Worm (Caenorhabditis elegans) whole organism, late embryonic: ENCODE measurements around the gene dyf-4.

Experiments
- F13H6.1 ChIP-seq: sonication (generic microtip); optimal IDR thresholded peaks from 2 replicates; lab custom pipeline; 2016; ENCODE audit warnings: missing genetic modification characterization, missing compliant biosample characterization
- K02D7.2 ChIP-seq: sonication (generic microtip); optimal IDR thresholded peaks from 2 replicates; lab custom pipeline; 2017; ENCODE audit warnings: mild to moderate bottlenecking, missing genetic modification characterization, missing compliant biosample characterization
- Y22D7AL.16 ChIP-seq: sonication (generic microtip); optimal IDR thresholded peaks from 2 replicates; lab custom pipeline; 2016; ENCODE audit warnings: missing genetic modification characterization, missing compliant biosample characterization
- ama-1 ChIP-seq: fragments of 150-350 bp; optimal IDR thresholded peaks from 2 replicates; lab custom pipeline; 2014
- ceh-18 ChIP-seq: sonication (generic microtip); optimal IDR thresholded peaks from 2 replicates; lab custom pipeline; 2016; ENCODE audit warnings: missing genetic modification characterization, missing compliant biosample characterization
- ceh-2 ChIP-seq: sonication (generic microtip); optimal IDR thresholded peaks from 2 replicates; lab custom pipeline; 2016; ENCODE audit warnings: missing genotype, missing genetic modification characterization, missing compliant biosample characterization
- ceh-22 ChIP-seq: sonication (generic microtip); optimal IDR thresholded peaks from 2 replicates; lab custom pipeline; 2017; ENCODE audit warnings: missing biosample characterization, missing genetic modification characterization
- ceh-31 ChIP-seq: sonication (generic microtip); optimal IDR thresholded peaks from 2 replicates; lab custom pipeline; 2016; ENCODE audit warnings: missing genetic modification characterization, missing compliant biosample characterization
- ceh-34 ChIP-seq: sonication (generic microtip); optimal IDR thresholded peaks from 2 replicates; lab custom pipeline; 2016; ENCODE audit warnings: mild to moderate bottlenecking, missing genetic modification characterization, missing compliant biosample characterization
- ceh-45 ChIP-seq: fragments of 200-800 bp; sonication (Bioruptor generic); IDR thresholded peaks from 2 replicates; pipeline ENCODE4 v1.3.6; 2022; ENCODE audit warnings: missing genetic modification reagents, missing genetic modification characterization, missing compliant biosample characterization
- ceh-6 ChIP-seq: fragments of 200-800 bp; sonication (Bioruptor generic); optimal IDR thresholded peaks from 2 replicates; lab custom pipeline; 2018; ENCODE audit warnings: mild to moderate bottlenecking, missing genetic modification characterization, missing compliant biosample characterization
- dmd-4 ChIP-seq: sonication (generic microtip); optimal IDR thresholded peaks from 2 replicates; lab custom pipeline; 2016; ENCODE audit warnings: borderline replicate concordance, missing genetic modification characterization, missing compliant biosample characterization
- elt-2 ChIP-seq: sonication (generic microtip); optimal IDR thresholded peaks from 2 replicates; lab custom pipeline; 2016; ENCODE audit warnings: missing genetic modification reagents, missing genetic modification characterization, missing compliant biosample characterization
- elt-4 ChIP-seq: sonication (generic microtip); optimal IDR thresholded peaks from 2 replicates; lab custom pipeline; 2016; ENCODE audit warnings: missing genetic modification characterization, missing compliant biosample characterization
- ets-4 ChIP-seq: sonication (generic microtip); optimal IDR thresholded peaks from 2 replicates; lab custom pipeline; 2016; ENCODE audit warnings: missing genetic modification characterization, missing compliant biosample characterization
- eyg-1 ChIP-seq: sonication (generic microtip); optimal IDR thresholded peaks from 2 replicates; lab custom pipeline; 2016; ENCODE audit warnings: missing genotype, missing genetic modification characterization, missing compliant biosample characterization
- fax-1 ChIP-seq: sonication (generic microtip); optimal IDR thresholded peaks from 2 replicates; lab custom pipeline; 2016; ENCODE audit warnings: missing genotype, missing genetic modification characterization, missing compliant biosample characterization
- fkh-10 ChIP-seq: fragments of 150-350 bp; optimal IDR thresholded peaks from 2 replicates; lab custom pipeline; 2014; ENCODE audit warnings: missing biosample characterization, missing genetic modification reagents, missing genetic modification characterization
- hlh-30 ChIP-seq: sonication (generic microtip); optimal IDR thresholded peaks from 2 replicates; lab custom pipeline; 2017; ENCODE audit warnings: antibody characterized with exemption, missing genetic modification characterization, missing compliant biosample characterization; ENCODE audit not compliant: insufficient read depth
- hlh-6 ChIP-seq: sonication (generic microtip); optimal IDR thresholded peaks from 2 replicates; lab custom pipeline; 2016; ENCODE audit warnings: missing genotype, missing genetic modification characterization, missing compliant biosample characterization
- hlh-8 ChIP-seq: sonication (generic microtip); optimal IDR thresholded peaks from 2 replicates; lab custom pipeline; 2016; ENCODE audit warnings: missing genotype, missing genetic modification characterization, missing compliant biosample characterization
- lim-6 ChIP-seq: sonication (generic microtip); optimal IDR thresholded peaks from 2 replicates; lab custom pipeline; 2016; ENCODE audit warnings: missing genetic modification characterization, missing compliant biosample characterization
- lin-11 ChIP-seq: fragments of 200-800 bp; sonication (Bioruptor generic); optimal IDR thresholded peaks from 2 replicates; lab custom pipeline; 2018; ENCODE audit warnings: mild to moderate bottlenecking, missing genetic modification characterization, missing compliant biosample characterization
- madf-2 ChIP-seq: sonication (generic microtip); optimal IDR thresholded peaks from 2 replicates; lab custom pipeline; 2017; ENCODE audit warnings: missing genetic modification characterization, missing compliant biosample characterization
- npax-4 ChIP-seq: sonication (generic microtip); optimal IDR thresholded peaks from 2 replicates; lab custom pipeline; 2016; ENCODE audit warnings: missing genetic modification characterization, missing compliant biosample characterization
- pax-1 ChIP-seq: fragments of 150-350 bp; optimal IDR thresholded peaks from 2 replicates; lab custom pipeline; 2014; ENCODE audit warnings: missing biosample characterization, missing genetic modification characterization
- pqm-1 ChIP-seq: sonication (generic microtip); optimal IDR thresholded peaks from 2 replicates; lab custom pipeline; 2016; ENCODE audit warnings: missing genetic modification characterization, missing compliant biosample characterization
- ref-2 ChIP-seq: sonication (generic microtip); optimal IDR thresholded peaks from 2 replicates; lab custom pipeline; 2016; ENCODE audit warnings: missing genetic modification characterization, missing compliant biosample characterization
- sdc-2 ChIP-seq: sonication (generic microtip); optimal IDR thresholded peaks from 2 replicates; lab custom pipeline; 2016; ENCODE audit warnings: missing genotype, missing genetic modification characterization, missing compliant biosample characterization
- sox-2 ChIP-seq: fragments of 200-800 bp; sonication (Bioruptor generic); IDR thresholded peaks from 2 replicates; pipeline ENCODE4 v1.3.6; 2022; ENCODE audit warnings: missing genetic modification reagents, missing genetic modification characterization, missing compliant biosample characterization
- syd-9 ChIP-seq: sonication (generic microtip); optimal IDR thresholded peaks from 2 replicates; lab custom pipeline; 2016; ENCODE audit warnings: mild to moderate bottlenecking, missing genetic modification characterization, moderate library complexity, missing compliant biosample characterization
- ttx-3 ChIP-seq: sonication (generic microtip); optimal IDR thresholded peaks from 2 replicates; lab custom pipeline; 2016; ENCODE audit warnings: missing genetic modification reagents, missing genetic modification characterization, missing compliant biosample characterization
- unc-3 ChIP-seq, 2 experiments: fragments of 200-800 bp in 1 of 2; sonication (Bioruptor generic) in 1 of 2; sonication (generic microtip) in 1 of 2; conservative IDR thresholded peaks in 1 of 2; optimal IDR thresholded peaks in 1 of 2; 2 replicates each; pipeline versions ENCODE4 v1.3.6 to Lab custom; 2016 to 2022; ENCODE audit warnings: missing compliant biosample characterization in 2 of 2, missing genetic modification characterization in 2 of 2, missing genetic modification reagents in 1 of 2
- unc-42 ChIP-seq: sonication (generic microtip); optimal IDR thresholded peaks from 2 replicates; lab custom pipeline; 2016; ENCODE audit warnings: missing genotype, missing genetic modification characterization, missing compliant biosample characterization
- zip-5 ChIP-seq: sonication (generic microtip); optimal IDR thresholded peaks from 2 replicates; lab custom pipeline; 2016; ENCODE audit warnings: missing genetic modification characterization, missing compliant biosample characterization
- ztf-16 ChIP-seq: sonication (generic microtip); optimal IDR thresholded peaks from 2 replicates; lab custom pipeline; 2017; ENCODE audit warnings: missing genetic modification characterization, missing compliant biosample characterization

Gene dyf-4

ce11 chrV:12550036-12550626 is 24.6 kb upstream of the dyf-4 start, which contains the start of gene F45D3.3:
F45D3.3 (minus strand) TSS chrV:12550385.
- TF ChIP-seq ceh-2 (tag; lab: Kevin White, UChicago) (no peak), npax-4 (tag; lab: Kevin White, UChicago) (no peak), hlh-30 (tag; lab: Kevin White, UChicago) (no peak), ceh-45 (GFP tag; lab: Robert Waterston, UW) (no peak), fax-1 (no peak), ceh-34 (no peak), madf-2 (no peak), ceh-22 (tag; lab: Kevin White, UChicago) (no peak), sox-2 (GFP tag; lab: Robert Waterston, UW) (no peak), pqm-1 (no peak), hlh-8 (tag; lab: Kevin White, UChicago) (no peak), lim-6 (no peak), zip-5 (tag; lab: Kevin White, UChicago) (no peak), elt-4 (tag; lab: Kevin White, UChicago) (no peak), hlh-6 (no peak)

ce11 chrV:12549604-12550003 is 24.1 kb upstream of the dyf-4 start:
- no peak for TF ChIP-seq fkh-10
- TF ChIP-seq ztf-16: no peak
- no peak for TF ChIP-seq ceh-2 (tag; lab: Kevin White, UChicago)
- TF ChIP-seq ceh-18 (tag; lab: Kevin White, UChicago): no peak
- TF ChIP-seq syd-9 (tag; lab: Kevin White, UChicago): no peak
- TF ChIP-seq elt-2 (tag; lab: Kevin White, UChicago): no peak
- TF ChIP-seq dmd-4 (tag; lab: Kevin White, UChicago): no peak
- no peak for TF ChIP-seq eyg-1 (tag; lab: Kevin White, UChicago)
- no peak for TF ChIP-seq ets-4 (tag; lab: Kevin White, UChicago)
- no peak for TF ChIP-seq ama-1
- no peak for TF ChIP-seq ceh-22 (tag; lab: Kevin White, UChicago)
- TF ChIP-seq Y22D7AL.16 (tag; lab: Kevin White, UChicago): no peak
- no peak for TF ChIP-seq pax-1
- no peak for TF ChIP-seq elt-4 (tag; lab: Kevin White, UChicago)
- no peak for TF ChIP-seq hlh-6
- no peak for TF ChIP-seq fax-1
- no peak for TF ChIP-seq ceh-34
- TF ChIP-seq ceh-31 (tag; lab: Kevin White, UChicago): no peak

ce11 chrV:12548830-12549229 is 23.3 kb upstream of the dyf-4 start:
- no peak for TF ChIP-seq ceh-6
- TF ChIP-seq ttx-3 (tag; lab: Kevin White, UChicago): no peak
- no peak for TF ChIP-seq unc-3 (GFP tag; conservative IDR thresholded peaks at IDR 0.05; lab: Robert Waterston, UW)
- no peak for TF ChIP-seq unc-3 (tag; optimal IDR thresholded peaks at IDR 0.05; lab: Kevin White, UChicago)
- no peak for TF ChIP-seq F13H6.1 (tag; lab: Kevin White, UChicago)
- no peak for TF ChIP-seq sdc-2 (tag; lab: Kevin White, UChicago)
- no peak for TF ChIP-seq madf-2
- no peak for TF ChIP-seq ceh-34
- no peak for TF ChIP-seq unc-42 (tag; lab: Kevin White, UChicago)
- TF ChIP-seq K02D7.2: no peak

ce11 chrV:12542683-12543319 is 17.3 kb upstream of the dyf-4 start:
- TF ChIP-seq ref-2 (tag; lab: Kevin White, UChicago): no peak
- TF ChIP-seq lin-11 (tag; lab: Kevin White, UChicago): no peak
- TF ChIP-seq hlh-8 (tag; lab: Kevin White, UChicago): no peak
